Worm (Caenorhabditis elegans) whole organism, L3 larva: Measurements from ENCODE around the gene mrps-18A.

Source experiments
- R02D3.7 ChIP-seq: fragments of 150-350 bp; optimal IDR thresholded peaks from 2 replicates; lab custom pipeline; 2014; ENCODE audit warnings: missing biosample characterization, missing genetic modification characterization
- ZK546.5 ChIP-seq: sonication (generic microtip); optimal IDR thresholded peaks from 2 replicates; lab custom pipeline; 2017; ENCODE audit warnings: missing biosample characterization, missing genetic modification characterization
- ceh-9 ChIP-seq: sonication (generic microtip); optimal IDR thresholded peaks from 2 replicates; lab custom pipeline; 2018; ENCODE audit warnings: missing biosample characterization, missing genetic modification characterization
- daf-12 ChIP-seq: fragments of 150-350 bp; optimal IDR thresholded peaks from 2 replicates; lab custom pipeline; 2014; ENCODE audit warnings: missing biosample characterization, missing genetic modification reagents, missing genetic modification characterization
- egl-5 ChIP-seq: fragments of 150-350 bp; optimal IDR thresholded peaks from 2 replicates; lab custom pipeline; 2017; ENCODE audit warnings: missing biosample characterization, missing genetic modification reagents, missing genetic modification characterization, inconsistent platforms
- elt-1 ChIP-seq: fragments of 150-350 bp; optimal IDR thresholded peaks from 2 replicates; lab custom pipeline; 2014; ENCODE audit warnings: missing biosample characterization, missing genetic modification characterization
- elt-2 ChIP-seq: sonication (generic microtip); optimal IDR thresholded peaks from 2 replicates; lab custom pipeline; 2016; ENCODE audit warnings: missing genetic modification reagents, mild to moderate bottlenecking, missing genetic modification characterization, missing compliant biosample characterization
- fkh-10 ChIP-seq: sonication (generic microtip); optimal IDR thresholded peaks from 2 replicates; lab custom pipeline; 2017; ENCODE audit warnings: missing biosample characterization, missing genetic modification reagents, missing genetic modification characterization
- fkh-2 ChIP-seq: fragments of 150-350 bp; optimal IDR thresholded peaks from 2 replicates; lab custom pipeline; 2014; ENCODE audit warnings: missing biosample characterization, missing genetic modification reagents, missing genetic modification characterization
- fos-1 ChIP-seq: fragments of 150-350 bp; optimal IDR thresholded peaks from 2 replicates; lab custom pipeline; 2014; ENCODE audit warnings: missing biosample characterization, missing genetic modification characterization
- hmg-11 ChIP-seq: sonication (generic microtip); optimal IDR thresholded peaks from 2 replicates; lab custom pipeline; 2016; ENCODE audit warnings: missing genetic modification characterization, missing compliant biosample characterization
- jun-1 ChIP-seq: fragments of 150-350 bp; optimal IDR thresholded peaks from 2 replicates; lab custom pipeline; 2014; ENCODE audit warnings: missing biosample characterization, missing genetic modification reagents, missing genetic modification characterization
- lin-39 ChIP-seq: fragments of 150-350 bp; optimal IDR thresholded peaks from 2 replicates; lab custom pipeline; 2018; ENCODE audit warnings: missing biosample characterization, missing genetic modification reagents, missing genetic modification characterization
- mdl-1 ChIP-seq: fragments of 150-350 bp; optimal IDR thresholded peaks from 2 replicates; lab custom pipeline; 2014; ENCODE audit warnings: missing biosample characterization, missing genetic modification characterization
- nfya-1 ChIP-seq: sonication (generic microtip); optimal IDR thresholded peaks from 2 replicates; lab custom pipeline; 2017; ENCODE audit warnings: missing genetic modification characterization, mild to moderate bottlenecking, missing compliant biosample characterization, antibody characterized with exemption, moderate library complexity; ENCODE audit not compliant: insufficient read depth
- nhr-23 ChIP-seq: fragments of 150-350 bp; optimal IDR thresholded peaks from 2 replicates; lab custom pipeline; 2014; ENCODE audit warnings: missing biosample characterization, missing genetic modification reagents, missing genetic modification characterization
- nhr-25 ChIP-seq: sonication (generic microtip); optimal IDR thresholded peaks from 2 replicates; lab custom pipeline; 2017; ENCODE audit warnings: missing biosample characterization, missing genetic modification characterization
- nhr-28 ChIP-seq: fragments of 150-350 bp; optimal IDR thresholded peaks from 2 replicates; lab custom pipeline; 2014; ENCODE audit warnings: missing biosample characterization, missing genetic modification characterization
- nhr-43 ChIP-seq: sonication (generic microtip); optimal IDR thresholded peaks from 2 replicates; lab custom pipeline; 2016; ENCODE audit warnings: mild to moderate bottlenecking, missing genetic modification characterization, missing compliant biosample characterization; ENCODE audit not compliant: poor library complexity, severe bottlenecking
- nhr-67 ChIP-seq: fragments of 150-350 bp; optimal IDR thresholded peaks from 2 replicates; lab custom pipeline; 2014; ENCODE audit warnings: missing biosample characterization, missing genetic modification characterization
- nhr-76 ChIP-seq: fragments of 150-350 bp; sonication (generic microtip); optimal IDR thresholded peaks from 5 replicates; lab custom pipeline; 2014; ENCODE audit warnings: missing biosample characterization, missing genetic modification characterization
- pha-4 ChIP-seq: fragments of 150-350 bp; optimal IDR thresholded peaks from 2 replicates; lab custom pipeline; 2014; ENCODE audit warnings: missing biosample characterization, missing genetic modification reagents, missing genetic modification characterization
- pqm-1 ChIP-seq: fragments of 150-350 bp; optimal IDR thresholded peaks from 2 replicates; lab custom pipeline; 2017; ENCODE audit warnings: missing biosample characterization, missing genetic modification characterization, inconsistent platforms
- skn-1 ChIP-seq: fragments of 150-350 bp; optimal IDR thresholded peaks from 2 replicates; lab custom pipeline; 2014; ENCODE audit warnings: missing biosample characterization, missing genetic modification characterization
- snpc-4 ChIP-seq: fragments of 150-350 bp; optimal IDR thresholded peaks from 2 replicates; lab custom pipeline; 2014; ENCODE audit warnings: missing biosample characterization, missing genetic modification characterization
- tbx-2 ChIP-seq: sonication (generic microtip); optimal IDR thresholded peaks from 2 replicates; lab custom pipeline; 2016; ENCODE audit warnings: mild to moderate bottlenecking, missing genetic modification characterization, missing compliant biosample characterization
- unc-39 ChIP-seq: sonication (generic microtip); optimal IDR thresholded peaks from 4 replicates; lab custom pipeline; 2017; ENCODE audit warnings: missing biosample characterization, missing genetic modification characterization

The mrps-18A gene

DNA sequence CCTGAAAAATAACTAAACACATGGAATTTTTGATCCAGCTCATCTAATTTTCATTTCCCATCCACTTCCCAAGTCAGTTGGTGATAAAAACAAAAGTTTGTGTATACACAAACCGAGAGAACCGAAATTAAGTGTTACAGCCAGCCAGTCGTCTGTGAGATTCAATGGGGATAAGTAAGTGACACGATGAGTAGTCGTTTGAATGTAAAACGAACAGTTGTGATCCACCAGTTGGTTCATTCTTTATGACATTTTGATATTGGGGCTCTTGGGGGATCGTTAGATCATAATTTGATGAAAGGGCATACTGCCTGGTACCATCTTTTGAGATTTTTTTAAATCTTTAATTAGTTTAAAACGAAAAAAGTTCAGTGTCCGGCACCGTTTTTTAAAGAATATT is 44.9 kb downstream of the mrps-18A start:
- TF ChIP-seq egl-5 (tag; lab: Kevin White, UChicago) (peak; percentile 5), snpc-4 (no peak), R02D3.7 (tag; lab: Kevin White, UChicago) (no peak)
- TF ChIP-seq, all 47 proteins: peak for 1

DNA sequence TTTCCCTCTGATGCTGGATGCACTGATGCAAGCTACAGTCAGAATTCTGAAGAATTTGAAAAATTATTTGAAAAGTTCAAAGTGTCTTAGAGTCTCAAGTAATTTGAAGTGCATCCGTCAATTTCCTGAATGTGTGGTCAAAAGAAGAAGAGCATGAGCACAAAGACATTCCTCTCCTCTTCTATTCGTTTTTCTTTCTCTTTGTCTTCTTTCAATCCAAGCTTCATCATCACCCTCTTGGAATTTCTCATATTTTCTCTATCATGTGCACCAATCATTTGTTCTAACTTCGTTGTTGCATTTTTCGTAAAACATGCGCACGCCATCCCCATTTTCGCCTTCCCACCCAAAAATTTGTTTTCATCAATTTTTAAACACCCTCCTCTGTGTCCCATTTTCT is 45.7 kb downstream of the mrps-18A start:
- TF ChIP-seq lin-39 (no peak), fkh-10 (GFP tag; lab: Kevin White, UChicago) (peak; percentile 74)

DNA sequence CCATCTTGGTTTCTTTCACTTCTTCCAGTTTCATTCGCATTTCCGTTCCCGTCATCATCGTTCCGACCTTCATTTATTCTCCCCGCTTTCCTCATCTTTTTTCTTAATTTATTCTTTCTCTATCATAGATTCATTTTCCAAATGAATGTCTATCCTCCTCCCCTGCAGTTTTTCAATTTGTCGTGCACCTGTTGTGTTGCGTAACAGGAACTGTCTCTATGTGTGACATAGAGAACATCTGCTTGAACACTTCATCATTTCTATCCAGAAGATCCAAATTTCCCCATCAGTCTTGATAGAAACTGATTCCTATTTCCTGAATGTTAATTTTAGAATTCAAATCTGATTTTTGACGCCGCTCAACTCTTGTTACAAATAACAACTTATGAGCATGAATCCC is 48.2 kb downstream of the mrps-18A start:
- no peak for TF ChIP-seq ceh-9 (tag; lab: Kevin White, UChicago)
- TF ChIP-seq lin-39: no peak
- no peak for TF ChIP-seq elt-2
- no peak for TF ChIP-seq nhr-28
- no peak for TF ChIP-seq elt-1 (tag; lab: Kevin White, UChicago)
- no peak for TF ChIP-seq ZK546.5 (tag; lab: Kevin White, UChicago)
- no peak for TF ChIP-seq unc-39
- no peak for TF ChIP-seq nhr-67 (tag; lab: Kevin White, UChicago)
- TF ChIP-seq, all 47 proteins: peak for 0

DNA sequence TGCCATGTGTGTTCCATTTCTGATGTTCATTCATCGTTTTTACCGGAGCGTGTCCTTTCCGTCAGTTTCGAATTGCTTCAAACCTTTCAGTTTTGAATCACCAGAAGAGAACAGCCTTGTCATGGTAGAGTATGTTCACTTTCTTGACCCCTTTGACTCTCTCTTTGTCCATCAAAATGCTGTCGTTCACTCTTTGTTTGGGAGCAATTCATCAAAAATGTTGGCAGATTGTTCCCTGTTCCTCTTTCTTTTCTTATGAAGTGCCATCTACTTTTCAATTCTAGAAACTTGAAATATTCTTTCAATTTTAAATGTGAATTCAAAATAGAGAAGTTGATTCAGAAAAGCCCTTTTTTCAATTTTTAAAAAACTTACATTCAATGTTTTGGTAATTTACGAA is 50.4 kb downstream of the mrps-18A start:
- TF ChIP-seq tbx-2 (tag; lab: Kevin White, UChicago): no peak
- no peak for TF ChIP-seq nhr-76
- no peak for TF ChIP-seq jun-1 (tag; lab: Kevin White, UChicago)
- TF ChIP-seq ZK546.5 (tag; lab: Kevin White, UChicago): no peak
- TF ChIP-seq fos-1 (tag; lab: Kevin White, UChicago): no peak
- TF ChIP-seq mdl-1 (tag; lab: Kevin White, UChicago): no peak
- no peak for TF ChIP-seq unc-39
- TF ChIP-seq fkh-2 (tag; lab: Kevin White, UChicago): no peak
- TF ChIP-seq egl-5 (tag; lab: Kevin White, UChicago): no peak
- no peak for TF ChIP-seq hmg-11 (tag; lab: Kevin White, UChicago)
- TF ChIP-seq nhr-25 (tag; lab: Kevin White, UChicago): no peak
- TF ChIP-seq pqm-1 (tag; lab: Kevin White, UChicago): no peak
- no peak for TF ChIP-seq pha-4 (tag; lab: Kevin White, UChicago)
- no peak for TF ChIP-seq daf-12
- no peak for TF ChIP-seq nhr-23 (tag; lab: Kevin White, UChicago)
- TF ChIP-seq nhr-43 (tag; lab: Kevin White, UChicago): no peak
- no peak for TF ChIP-seq nfya-1
- no peak for TF ChIP-seq R02D3.7 (tag; lab: Kevin White, UChicago)
- no peak for TF ChIP-seq skn-1
